Fruit fly (Drosophila melanogaster) whole organism: ENCODE results near the gene CG1979.

ENCODE experiments used
- CG8478 ChIP-seq: fragments of >200 bp; optimal IDR thresholded peaks from 2 replicates; lab custom pipeline; 2018; ENCODE audit warnings: inconsistent platforms
- Dll ChIP-seq: fragments of >200 bp; optimal IDR thresholded peaks from 2 replicates; lab custom pipeline; 2017
- EcR ChIP-seq, 2 experiments: fragments of >200 bp; optimal IDR thresholded peaks; 2 replicates each; lab custom pipeline; 2017; ENCODE audit warnings: missing biosample characterization in 2 of 2, missing genetic modification characterization in 2 of 2, missing genetic modification reagents in 2 of 2
- pan ChIP-seq: fragments of >200 bp; optimal IDR thresholded peaks from 2 replicates; lab custom pipeline; 2017
- psq ChIP-seq: fragments of >200 bp; optimal IDR thresholded peaks from 2 replicates; lab custom pipeline; 2017
- usp ChIP-seq: fragments of >200 bp; optimal IDR thresholded peaks from 2 replicates; lab custom pipeline; 2017; ENCODE audit warnings: missing biosample characterization, missing genetic modification characterization, mixed read lengths

dm6 chr3R:7067092-7067491, 12.7 kb downstream of the CG1979 start, which contains the start of the genes CG1105 and CG1965:
- TF ChIP-seq psq (lab: Kevin White, UChicago) = no peak
- no peak for TF ChIP-seq pan (lab: Kevin White, UChicago)
- TF ChIP-seq usp (GFP tag; lab: Kevin White, UChicago) = no peak
- TF ChIP-seq CG8478 (lab: Kevin White, UChicago) = no peak
- TF ChIP-seq Dll (lab: Kevin White, UChicago) = no peak
- TF ChIP-seq EcR (GFP tag; optimal IDR thresholded peaks at IDR 0.05; lab: Kevin White, UChicago) = no peak
